Worm (Caenorhabditis elegans): Measurements from ENCODE around the gene nphp-1.

DNA sequence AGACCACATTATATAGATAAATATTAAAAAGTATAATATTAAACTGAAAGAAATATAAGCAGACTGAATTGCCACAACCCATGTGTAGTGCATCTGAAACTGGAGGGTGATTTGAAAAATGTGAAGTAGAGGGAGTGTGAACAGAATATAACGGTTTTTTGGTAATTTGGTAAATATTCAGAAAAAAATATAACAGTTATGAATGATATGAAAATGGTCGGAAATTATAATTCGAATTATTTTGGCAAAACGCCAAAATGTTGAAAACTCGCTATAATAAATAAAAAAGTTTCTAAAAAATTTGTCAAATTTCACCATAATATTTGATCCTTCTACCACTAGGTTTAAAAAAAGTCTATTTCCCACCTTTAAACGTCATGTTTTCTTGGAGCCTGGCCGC lies 49.9 kb downstream of the nphp-1 start, which contains the start of gene srv-2:
- TF ChIP-seq nhr-237 (tag; optimal IDR thresholded peaks at IDR 0.05) (no peak), unc-62 (GFP tag; optimal IDR thresholded peaks at IDR 0.05) (no peak)
